Worm (Caenorhabditis elegans) whole organism, young adult: ENCODE results near the gene C10A4.9.

Experiments
- B0261.1 ChIP-seq: sonication (generic microtip); optimal IDR thresholded peaks from 2 replicates; lab custom pipeline; 2016; ENCODE audit warnings: mild to moderate bottlenecking, missing genetic modification characterization, moderate library complexity, missing compliant biosample characterization
- Y53G8AR.9 ChIP-seq: fragments of 200-800 bp; sonication (Bioruptor generic); conservative IDR thresholded peaks from 2 replicates; pipeline ENCODE4 v1.3.6; 2022; ENCODE audit warnings: missing genetic modification reagents, missing genetic modification characterization, missing compliant biosample characterization
- ama-1 ChIP-seq, 3 experiments: fragments of 150-350 bp in 1 of 3; sonication (generic microtip) in 2 of 3; optimal IDR thresholded peaks; 2 replicates each; lab custom pipeline; 2014 to 2018; ENCODE audit warnings: missing biosample characterization in 2 of 3, missing genetic modification characterization in 2 of 3, missing genetic modification reagents in 2 of 3
- egl-44 ChIP-seq: fragments of 200-800 bp; sonication (Bioruptor generic); IDR thresholded peaks from 2 replicates; pipeline ENCODE4 v1.3.6; 2022; ENCODE audit warnings: missing genetic modification reagents, missing genetic modification characterization, missing compliant biosample characterization
- hmg-1.2 ChIP-seq: fragments of 200-800 bp; sonication (Bioruptor generic); IDR thresholded peaks from 2 replicates; pipeline ENCODE4 v1.3.6; 2022; ENCODE audit warnings: missing genetic modification reagents, missing genetic modification characterization, missing compliant biosample characterization
- mel-28 ChIP-seq: sonication (generic microtip); optimal IDR thresholded peaks from 2 replicates; lab custom pipeline; 2016; ENCODE audit warnings: borderline replicate concordance, mild to moderate bottlenecking, missing genetic modification characterization, missing compliant biosample characterization
- nfya-1 ChIP-seq: sonication (generic microtip); optimal IDR thresholded peaks from 2 replicates; lab custom pipeline; 2017; ENCODE audit warnings: antibody characterized with exemption, missing compliant biosample characterization, missing genetic modification characterization, borderline replicate concordance; ENCODE audit not compliant: insufficient read depth
- nhr-27 ChIP-seq: fragments of 200-800 bp; sonication (Bioruptor generic); optimal IDR thresholded peaks from 2 replicates; lab custom pipeline; 2018; ENCODE audit warnings: mild to moderate bottlenecking, missing genetic modification characterization, moderate library complexity, missing compliant biosample characterization
- snpc-1.1 ChIP-seq: sonication (generic microtip); optimal IDR thresholded peaks from 2 replicates; lab custom pipeline; 2017; ENCODE audit warnings: missing genetic modification characterization, mild to moderate bottlenecking, missing compliant biosample characterization, antibody characterized with exemption, moderate library complexity, missing genotype, missing genetic modification reagents; ENCODE audit not compliant: insufficient read depth
- snpc-1.3 ChIP-seq: sonication (generic microtip); optimal IDR thresholded peaks from 2 replicates; lab custom pipeline; 2017; ENCODE audit warnings: missing genetic modification characterization, mild to moderate bottlenecking, missing compliant biosample characterization, antibody characterized with exemption, moderate library complexity, missing genotype, missing genetic modification reagents; ENCODE audit not compliant: insufficient read depth
- snpc-3.4 ChIP-seq: sonication (generic microtip); optimal IDR thresholded peaks from 2 replicates; lab custom pipeline; 2017; ENCODE audit warnings: missing genetic modification characterization, mild to moderate bottlenecking, missing compliant biosample characterization, antibody characterized with exemption, moderate library complexity, missing genotype, missing genetic modification reagents
- unc-62 ChIP-seq: fragments of 150-350 bp; optimal IDR thresholded peaks from 2 replicates; lab custom pipeline; 2014; ENCODE audit warnings: missing biosample characterization, missing genetic modification reagents, missing genetic modification characterization
- xnd-1 ChIP-seq: sonication (generic microtip); optimal IDR thresholded peaks from 2 replicates; lab custom pipeline; 2016; ENCODE audit warnings: missing genotype, missing genetic modification reagents, missing genetic modification characterization, missing compliant biosample characterization

DNA sequence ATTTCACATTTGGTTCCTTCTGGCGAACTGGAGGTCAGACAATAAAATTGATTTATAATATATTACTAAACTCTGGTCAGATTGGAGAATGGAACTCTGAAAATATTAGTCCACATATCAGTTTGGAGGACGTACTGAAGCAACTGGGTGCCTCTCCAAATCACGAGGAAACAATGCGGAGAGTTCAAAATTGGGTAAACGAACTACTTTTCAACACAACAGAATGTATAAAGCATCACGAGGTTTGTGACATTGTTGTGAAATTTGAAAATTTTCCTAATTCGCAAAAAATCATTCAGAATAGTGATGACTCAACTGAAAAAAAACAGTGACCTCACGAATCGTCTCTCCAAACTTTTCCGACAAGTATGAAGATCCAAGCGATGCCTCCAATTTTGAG lies 27.5 kb upstream of the C10A4.9 start, which contains the start of gene gad-2:
- no peak for TF ChIP-seq ama-1 (optimal IDR thresholded peaks at IDR 0.05; lab: Kevin White, UChicago)
- TF ChIP-seq ama-1 (GFP tag; optimal IDR thresholded peaks at IDR 0.05; lab: Kevin White, UChicago): no peak
- no peak for TF ChIP-seq mel-28 (tag; lab: Kevin White, UChicago)
- TF ChIP-seq Y53G8AR.9: no peak
- no peak for TF ChIP-seq nhr-27
- no peak for TF ChIP-seq egl-44 (GFP tag; lab: Robert Waterston, UW)
- no peak for TF ChIP-seq snpc-1.1 (tag; lab: Kevin White, UChicago)
- no peak for TF ChIP-seq unc-62 (GFP tag; lab: Kevin White, UChicago)
- no peak for TF ChIP-seq hmg-1.2 (GFP tag; lab: Robert Waterston, UW)
- no peak for TF ChIP-seq snpc-1.3
- TF ChIP-seq snpc-3.4 (tag; lab: Kevin White, UChicago): no peak
- TF ChIP-seq xnd-1 (tag; lab: Kevin White, UChicago): no peak
- no peak for TF ChIP-seq B0261.1
- TF ChIP-seq nfya-1 (tag; lab: Kevin White, UChicago): no peak
